Worm (Caenorhabditis elegans): ENCODE measurements around the gene dnj-18.
A peak's percentile ranks its signal among the peaks of the same experiment; 100 is the strongest.

dnj-18 gene

DNA sequence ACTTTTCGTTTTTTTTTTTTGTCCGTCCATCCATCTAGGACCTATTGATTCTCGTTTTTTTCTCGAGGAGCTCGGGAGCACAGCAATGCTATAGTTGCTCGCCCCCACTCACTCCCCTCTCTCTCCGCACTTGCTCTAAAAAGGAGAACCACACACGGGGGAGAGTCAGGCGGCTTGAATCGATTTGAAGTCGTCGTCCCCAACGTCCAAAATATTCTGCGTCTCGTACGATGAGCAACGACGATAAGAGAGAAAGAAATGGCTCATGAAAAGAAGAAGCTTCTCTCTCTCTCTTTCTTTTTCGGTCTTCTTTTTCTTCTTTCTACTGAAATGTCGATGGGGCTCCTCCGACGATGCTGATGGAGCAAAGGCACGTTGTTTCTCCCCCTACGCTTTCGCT is 41.5 kb upstream of the dnj-18 start (continued):
- TF ChIP-seq duxl-1 (tag; optimal IDR thresholded peaks at IDR 0.05; ENCODE audit: poor library complexity) (no peak), ztf-7 (tag; optimal IDR thresholded peaks at IDR 0.05) (no peak), nhr-48 (tag; optimal IDR thresholded peaks at IDR 0.05) (no peak), attf-4 (tag; optimal IDR thresholded peaks at IDR 0.05) (no peak), mxl-2 (GFP tag; conservative IDR thresholded peaks at IDR 0.05) (no peak), mxl-3 (GFP tag; optimal IDR thresholded peaks at IDR 0.05) (no peak), gei-8 (GFP tag; optimal IDR thresholded peaks at IDR 0.05) (no peak), F44E2.7 (GFP tag; IDR thresholded peaks at IDR 0.05) (no peak), spr-3 (GFP tag; optimal IDR thresholded peaks at IDR 0.05) (no peak), tag-97 (GFP tag; IDR thresholded peaks at IDR 0.05) (no peak), F10B5.3 (tag; optimal IDR thresholded peaks at IDR 0.05) (no peak), F26F4.8 (GFP tag; conservative IDR thresholded peaks at IDR 0.05) (no peak), ctbp-1 (GFP tag; IDR thresholded peaks at IDR 0.05) (peak; percentile 65; the same call in 1 of the 2 replicates), zfp-3 (GFP tag; conservative IDR thresholded peaks at IDR 0.05) (no peak)

- TF ChIP-seq ces-1 (GFP tag; optimal IDR thresholded peaks at IDR 0.05) (peak; percentile 90), mes-2 (tag; optimal IDR thresholded peaks at IDR 0.05; ENCODE audit: poor library complexity, severe bottlenecking) (no peak)
These were observed 40.5 kb upstream of the dnj-18 start for ce11 chrIII:4657386-4657785.

DNA sequence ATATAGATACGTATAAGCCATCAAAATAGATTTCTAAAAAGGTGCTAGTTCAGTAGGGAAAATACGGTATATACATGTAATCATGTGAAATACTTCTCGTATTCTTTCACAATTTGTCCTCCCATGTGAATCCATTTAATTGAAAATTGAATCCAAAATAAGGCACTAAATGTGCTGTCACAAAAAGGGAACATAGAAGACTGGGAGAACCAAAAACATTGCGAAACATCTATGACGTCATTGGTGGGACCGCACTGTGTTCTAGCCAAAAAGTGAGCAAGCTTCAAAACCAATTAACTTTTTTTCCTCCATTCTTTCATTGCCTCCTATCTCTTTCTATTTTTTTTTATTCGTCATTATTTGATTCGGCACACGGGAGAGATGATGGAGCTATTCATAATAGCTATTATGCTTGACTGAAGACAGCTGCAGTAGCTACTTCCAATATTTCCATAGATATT is 39.5 kb upstream of the dnj-18 start, which contains the start of gene cdka-1:
TSS of gene cdka-1 (plus strand) at position 411 of the 461 bp plus-strand sequence.
- TF ChIP-seq lsy-2 (tag; optimal IDR thresholded peaks at IDR 0.05) (peak in 1 of 2 experiments; percentile 35), ctbp-1 (GFP tag; IDR thresholded peaks at IDR 0.05) (0 out of 2 replicates have a peak, but pooled peaks have one; percentile 31), ces-1 (GFP tag; optimal IDR thresholded peaks at IDR 0.05) (peak; percentile 81), F37D6.2 (tag; optimal IDR thresholded peaks at IDR 0.05) (peak; percentile 13), ceh-62 (tag; optimal IDR thresholded peaks at IDR 0.05) (no peak), tag-97 (GFP tag; IDR thresholded peaks at IDR 0.05) (no peak), vab-7 (GFP tag; IDR thresholded peaks at IDR 0.05) (no peak), hlh-30 (tag; optimal IDR thresholded peaks at IDR 0.05; ENCODE audit: insufficient read depth) (peak; percentile 9), mep-1 (tag; optimal IDR thresholded peaks at IDR 0.05) (peak; percentile 15), rbr-2 (tag; optimal IDR thresholded peaks at IDR 0.05) (peak; percentile 12)

DNA sequence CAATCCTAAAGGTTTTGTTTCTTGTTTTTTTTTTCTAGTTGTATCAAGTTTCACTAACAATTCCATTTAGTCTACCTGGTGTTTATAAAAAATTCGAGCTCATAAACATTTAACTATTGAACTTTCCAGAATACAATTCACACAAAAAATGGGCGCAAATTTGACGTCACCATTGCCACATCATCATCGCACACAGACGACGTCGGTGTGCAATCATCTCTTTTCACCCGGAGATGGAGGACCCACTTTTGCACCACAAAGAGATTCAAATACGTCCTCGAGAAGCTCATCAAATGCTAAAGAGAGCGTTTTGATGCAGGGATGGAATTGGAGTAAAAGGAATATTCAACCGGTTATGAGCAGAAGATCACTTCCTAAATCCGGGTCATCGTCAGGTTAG is 38.5 kb upstream of the dnj-18 start:
- TF ChIP-seq unc-62 (GFP tag; optimal IDR thresholded peaks at IDR 0.05 in 1 of 2) (peak in 1 of 2 experiments; percentile 65), unc-62 (tag; optimal IDR thresholded peaks at IDR 0.05) (no peak), aha-1 (tag) (peak; percentile 98), nhr-11 (tag; optimal IDR thresholded peaks at IDR 0.05) (no peak), set-16 (GFP tag; IDR thresholded peaks at IDR 0.05) (no peak), ctbp-1 (GFP tag; IDR thresholded peaks at IDR 0.05) (no peak), nhr-102 (tag; optimal IDR thresholded peaks at IDR 0.05) (no peak), F49E8.2 (tag; optimal IDR thresholded peaks at IDR 0.05; ENCODE audit: borderline replicate concordance) (no peak)

- TF ChIP-seq F44E2.7 (GFP tag; IDR thresholded peaks at IDR 0.05) (no peak), aha-1 (tag) (peak; percentile 16)
These were observed 32.6 kb upstream of the dnj-18 start, which contains the start of gene T23F11.4 for ce11 chrIII:4665272-4665671. TSS of gene T23F11.4 (minus strand) at chrIII:4665372.

- no peak for TF ChIP-seq lir-3 (tag; optimal IDR thresholded peaks at IDR 0.05)
- TF ChIP-seq hlh-30 (tag; optimal IDR thresholded peaks at IDR 0.05; ENCODE audit: insufficient read depth) = peak; percentile 46
- TF ChIP-seq set-16 (GFP tag; IDR thresholded peaks at IDR 0.05) = peak; percentile 63
- peak; percentile 19 for TF ChIP-seq nhr-11 (tag; optimal IDR thresholded peaks at IDR 0.05)
- peak in 1 of 2 experiments; percentile 82 for TF ChIP-seq unc-62 (GFP tag; optimal IDR thresholded peaks at IDR 0.05 in 1 of 2)
- no peak for TF ChIP-seq unc-62 (tag; optimal IDR thresholded peaks at IDR 0.05)
- TF ChIP-seq nhr-25 (tag; optimal IDR thresholded peaks at IDR 0.05; ENCODE audit: borderline replicate concordance, insufficient read depth) = peak; percentile 66
- peak; percentile 26 to 78 for TF ChIP-seq mdl-1 (tag; optimal IDR thresholded peaks at IDR 0.05)
- TF ChIP-seq rbr-2 (tag; optimal IDR thresholded peaks at IDR 0.05) = peak; percentile 70
- peak; percentile 62; the same call in 1 of the 2 replicates for TF ChIP-seq hmg-1.1 (GFP tag; IDR thresholded peaks at IDR 0.05)
- TF ChIP-seq F44E2.7 (GFP tag; IDR thresholded peaks at IDR 0.05) = no peak
- peak; percentile 59 for TF ChIP-seq hlh-11 (tag; optimal IDR thresholded peaks at IDR 0.05)
- peak; percentile 22 for TF ChIP-seq mxl-3 (GFP tag; optimal IDR thresholded peaks at IDR 0.05)
- TF ChIP-seq nhr-28 (tag; optimal IDR thresholded peaks at IDR 0.05) = peak; percentile 39
- TF ChIP-seq mep-1 (tag; optimal IDR thresholded peaks at IDR 0.05) = peak; percentile 59
- no peak for TF ChIP-seq daf-8 (GFP tag; IDR thresholded peaks at IDR 0.05)
These were observed 31.0 kb upstream of the dnj-18 start for ce11 chrIII:4666753-4667400.
